Fruit fly (Drosophila melanogaster): ENCODE measurements around the gene Lk.

Lk gene

DNA sequence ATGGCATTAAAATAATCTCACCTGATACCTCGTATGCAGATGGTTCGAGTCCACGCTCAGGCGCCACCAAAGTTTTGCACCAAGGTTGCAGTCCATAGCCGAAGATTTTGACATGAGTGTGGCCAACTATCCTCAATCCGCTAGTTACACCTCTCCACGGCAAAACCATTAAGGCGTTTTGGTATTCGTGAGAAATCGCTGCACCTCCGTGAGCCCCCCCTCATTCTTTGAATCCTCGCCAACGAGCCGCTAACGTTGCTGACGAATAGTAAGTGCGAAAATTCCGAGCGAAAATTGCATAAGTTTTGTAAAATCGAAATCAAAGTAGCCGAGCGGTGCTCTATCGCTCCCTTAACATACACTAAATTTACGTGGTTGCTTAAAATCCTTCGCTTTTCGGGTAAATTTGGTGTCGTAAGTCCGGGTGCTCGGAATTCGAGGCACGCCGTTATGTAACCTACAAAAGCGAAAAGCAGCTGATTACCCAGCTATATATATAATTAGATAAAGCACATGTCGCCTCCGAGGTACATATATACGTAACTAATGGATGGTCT, 23.1 kb downstream of the Lk start, which contains the start of gene Mpcp2 (continued):
- TF ChIP-seq CG12942 (GFP tag; optimal IDR thresholded peaks at IDR 0.05), result peak; percentile 16
- 0 out of 2 replicates have a peak, but pooled peaks have one; percentile 25 for TF ChIP-seq Scr (GFP tag; IDR thresholded peaks at IDR 0.05; ENCODE audit: partially characterized antibody)
- TF ChIP-seq CG2202 (tag; optimal IDR thresholded peaks at IDR 0.05), result no peak
- peak; percentile 2 for TF ChIP-seq HLH54F (GFP tag; optimal IDR thresholded peaks at IDR 0.05)
- no peak for TF ChIP-seq CG3065 (GFP tag; optimal IDR thresholded peaks at IDR 0.05)
- no peak for TF ChIP-seq CG7963 (GFP tag; IDR thresholded peaks at IDR 0.05; ENCODE audit: partially characterized antibody)
- TF ChIP-seq dmrt99B (tag; optimal IDR thresholded peaks at IDR 0.05), result no peak
- peak; percentile 62 for TF ChIP-seq CG2116 (GFP tag; optimal IDR thresholded peaks at IDR 0.05)
- no peak for TF ChIP-seq cas (GFP tag; IDR thresholded peaks at IDR 0.05)
- no peak for TF ChIP-seq jigr1 (GFP tag; IDR thresholded peaks at IDR 0.05)
- TF ChIP-seq CG6683 (GFP tag; optimal IDR thresholded peaks at IDR 0.05), result no peak
- TF ChIP-seq pan (optimal IDR thresholded peaks at IDR 0.05), result no peak
- peak in 1 of 2 experiments; percentile 9 for TF ChIP-seq pan (GFP tag; optimal IDR thresholded peaks at IDR 0.05 in 1 of 2, IDR thresholded peaks at IDR 0.05 in 1 of 2)
- peak; percentile 98 for TF ChIP-seq gfzf (GFP tag; optimal IDR thresholded peaks at IDR 0.05)
- TF ChIP-seq yki (optimal IDR thresholded peaks at IDR 0.05), result no peak
- peak; percentile 73 for TF ChIP-seq CG2712 (tag; optimal IDR thresholded peaks at IDR 0.05)
- TF ChIP-seq zen2 (GFP tag; IDR thresholded peaks at IDR 0.05; ENCODE audit: partially characterized antibody), result no peak
- TF ChIP-seq Dfd (GFP tag; optimal IDR thresholded peaks at IDR 0.05), result no peak
- no peak; the same call in 1 of the 2 replicates for TF ChIP-seq Adf1 (GFP tag; IDR thresholded peaks at IDR 0.05)
- TF ChIP-seq Bdp1 (GFP tag; optimal IDR thresholded peaks at IDR 0.05), result peak; percentile 62
- peak; percentile 65 for TF ChIP-seq ftz-f1 (GFP tag; optimal IDR thresholded peaks at IDR 0.05)
- TF ChIP-seq NK7.1 (GFP tag; optimal IDR thresholded peaks at IDR 0.05), result no peak
- peak; percentile 38 for TF ChIP-seq CG12155 (GFP tag; optimal IDR thresholded peaks at IDR 0.05)
- TF ChIP-seq abd-A (tag; optimal IDR thresholded peaks at IDR 0.05), result no peak
- no peak for TF ChIP-seq CG14860 (GFP tag; IDR thresholded peaks at IDR 0.05; ENCODE audit: partially characterized antibody)
- peak; percentile 54; the same call in 1 of the 3 replicates for TF ChIP-seq knrl (GFP tag; IDR thresholded peaks at IDR 0.05; ENCODE audit: partially characterized antibody)
- TF ChIP-seq Atf6 (GFP tag; IDR thresholded peaks at IDR 0.05), result 0 out of 2 replicates have a peak, but pooled peaks have one; percentile 26
- no peak for TF ChIP-seq CG11093 (GFP tag; IDR thresholded peaks at IDR 0.05)
- TF ChIP-seq dati (GFP tag; IDR thresholded peaks at IDR 0.05), result no peak
- TF ChIP-seq zf30C (GFP tag; optimal IDR thresholded peaks at IDR 0.05), result peak; percentile 44
- TF ChIP-seq aop (GFP tag; IDR thresholded peaks at IDR 0.05), result no peak
- no peak for TF ChIP-seq az2 (GFP tag; optimal IDR thresholded peaks at IDR 0.05)
- no peak for TF ChIP-seq Lpt (GFP tag; optimal IDR thresholded peaks at IDR 0.05)
- no peak for TF ChIP-seq E2f1 (GFP tag; IDR thresholded peaks at IDR 0.05)
- peak; percentile 89 for TF ChIP-seq CG7987 (GFP tag; optimal IDR thresholded peaks at IDR 0.05)
- TF ChIP-seq Nf-YC (tag; optimal IDR thresholded peaks at IDR 0.05), result peak; percentile 36
- TF ChIP-seq sc (optimal IDR thresholded peaks at IDR 0.05), result no peak
- no peak for TF ChIP-seq sc (GFP tag; optimal IDR thresholded peaks at IDR 0.05)
- peak; percentile 1 for TF ChIP-seq Mes4 (GFP tag; optimal IDR thresholded peaks at IDR 0.05)
- TF ChIP-seq Sin3A (optimal IDR thresholded peaks at IDR 0.05), result peak; percentile 42
- no peak for TF ChIP-seq CG4854 (GFP tag; optimal IDR thresholded peaks at IDR 0.05)
- no peak for TF ChIP-seq gt (GFP tag; IDR thresholded peaks at IDR 0.05)
- TF ChIP-seq gcm (GFP tag; optimal IDR thresholded peaks at IDR 0.05), result peak; percentile 49
- no peak for TF ChIP-seq da (GFP tag; optimal IDR thresholded peaks at IDR 0.05)
- TF ChIP-seq CG7271 (tag; optimal IDR thresholded peaks at IDR 0.05), result no peak
- no peak for TF ChIP-seq pnt (GFP tag; optimal IDR thresholded peaks at IDR 0.05)
- peak; percentile 25 for TF ChIP-seq grn (GFP tag; optimal IDR thresholded peaks at IDR 0.05)
- no peak for TF ChIP-seq Hr78 (GFP tag; optimal IDR thresholded peaks at IDR 0.05)
- peak; percentile 46 for TF ChIP-seq unc-4 (GFP tag; IDR thresholded peaks at IDR 0.05; ENCODE audit: partially characterized antibody)
- peak; percentile 23 for TF ChIP-seq CG7745 (tag; optimal IDR thresholded peaks at IDR 0.05)
- peak; percentile 59 for TF ChIP-seq wek (GFP tag; optimal IDR thresholded peaks at IDR 0.05)
